Worm (Caenorhabditis elegans): ENCODE results near the gene Y27F2A.9.
A peak's percentile ranks its signal among the peaks of the same experiment; 100 is the strongest.
"Not testable (repeated sequence)": the region's sequence is repeated elsewhere in the genome, so short reads cannot be mapped to it uniquely, and the experiment has no call there.

Gene Y27F2A.9

DNA sequence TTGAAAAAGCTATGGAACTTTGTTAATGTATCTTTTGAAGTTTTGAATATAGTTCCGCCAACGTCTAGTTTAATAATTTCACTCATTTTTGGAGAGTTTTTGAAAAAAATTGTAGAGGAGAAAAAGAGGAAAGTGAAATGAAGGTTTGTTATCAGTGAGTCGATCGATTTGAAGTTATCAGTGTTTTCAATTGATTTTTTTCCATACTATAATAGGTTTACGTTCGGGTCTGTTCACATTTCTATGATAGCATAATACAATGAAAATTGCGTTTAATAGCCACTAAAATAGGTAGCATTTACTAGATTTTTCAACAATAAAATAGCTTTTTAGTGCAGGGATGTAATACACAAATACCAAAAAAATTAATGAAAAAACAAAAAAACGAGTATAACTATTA, 33.8 kb upstream of the Y27F2A.9 start, which contains the start of gene ZC239.16:
TSS of gene ZC239.16 (minus strand) at position 120 of the 400 bp plus-strand sequence.
- TF ChIP-seq nhr-12 (tag; optimal IDR thresholded peaks at IDR 0.05) (no peak), ceh-82 (tag; optimal IDR thresholded peaks at IDR 0.05) (no peak), fos-1 (tag; optimal IDR thresholded peaks at IDR 0.05) (peak; percentile 63)

ce11 chrII:3224631-3225030, 33.2 kb upstream of the Y27F2A.9 start, which contains the start of gene ZC239.15:
ZC239.15 (minus strand) TSS chrII:3224731.
- TF ChIP-seq ZK546.5 (tag; optimal IDR thresholded peaks at IDR 0.05) (no peak), sma-9 (GFP tag; optimal IDR thresholded peaks at IDR 0.05) (no peak), sma-9 (tag; optimal IDR thresholded peaks at IDR 0.05) (no peak), fos-1 (tag; optimal IDR thresholded peaks at IDR 0.05) (no peak), unc-55 (GFP tag; optimal IDR thresholded peaks at IDR 0.05) (no peak), ztf-4 (tag; optimal IDR thresholded peaks at IDR 0.05) (no peak), Y55F3AM.14 (GFP tag; optimal IDR thresholded peaks at IDR 0.05) (no peak), ceh-82 (tag; optimal IDR thresholded peaks at IDR 0.05) (no peak), dmd-4 (tag; optimal IDR thresholded peaks at IDR 0.05) (no peak), blmp-1 (tag; optimal IDR thresholded peaks at IDR 0.05; ENCODE audit: insufficient read depth) (no peak), skn-1 (tag; optimal IDR thresholded peaks at IDR 0.05) (no peak), nhr-77 (tag; optimal IDR thresholded peaks at IDR 0.05) (no peak), peb-1 (tag; optimal IDR thresholded peaks at IDR 0.05) (no peak), R02D3.7 (tag; optimal IDR thresholded peaks at IDR 0.05) (no peak), nhr-21 (tag; optimal IDR thresholded peaks at IDR 0.05) (no peak), mab-5 (tag; optimal IDR thresholded peaks at IDR 0.05) (no peak), nhr-6 (tag; optimal IDR thresholded peaks at IDR 0.05) (no peak)

- TF ChIP-seq Y55F3AM.14 (GFP tag; optimal IDR thresholded peaks at IDR 0.05) (no peak), fos-1 (tag; optimal IDR thresholded peaks at IDR 0.05) (peak; percentile 5)
Measured at ce11 chrII:3222686-3223085, 31.2 kb upstream of the Y27F2A.9 start, which contains the start of gene ZC239.13. ZC239.13 (minus strand) TSS chrII:3222839.

DNA sequence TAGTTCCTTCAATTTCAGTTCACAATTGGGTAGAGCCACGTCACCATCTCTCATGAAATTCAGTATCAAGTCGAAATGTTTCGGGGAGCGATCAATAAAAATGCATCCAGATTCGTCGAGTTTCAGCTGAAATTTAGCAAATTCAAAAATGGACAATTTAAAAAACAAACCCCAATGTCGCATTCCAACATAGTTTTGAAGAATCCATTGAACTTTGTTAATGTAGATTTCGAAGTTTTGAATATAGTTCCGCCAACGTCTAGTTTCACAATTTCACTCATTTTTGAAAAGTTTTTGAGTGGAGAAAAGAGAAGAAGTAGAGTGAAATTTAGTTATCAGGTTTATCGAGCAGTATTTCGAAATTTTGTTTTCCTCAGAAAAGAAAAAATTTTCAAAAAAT, 30.3 kb upstream of the Y27F2A.9 start, which contains the start of gene ZC239.14:
TSS of gene ZC239.14 (minus strand) at position 305 of the 400 bp plus-strand sequence.
- TF ChIP-seq sem-4 (tag; optimal IDR thresholded peaks at IDR 0.05) (no peak), unc-55 (GFP tag; optimal IDR thresholded peaks at IDR 0.05) (no peak), elt-1 (tag; optimal IDR thresholded peaks at IDR 0.05) (no peak), mab-5 (tag; optimal IDR thresholded peaks at IDR 0.05) (no peak), nhr-25 (tag; optimal IDR thresholded peaks at IDR 0.05) (no peak), blmp-1 (tag; optimal IDR thresholded peaks at IDR 0.05; ENCODE audit: insufficient read depth) (no peak), R02D3.7 (tag; optimal IDR thresholded peaks at IDR 0.05) (no peak), ZK546.5 (tag; optimal IDR thresholded peaks at IDR 0.05) (no peak), elt-3 (tag; optimal IDR thresholded peaks at IDR 0.05) (no peak), lin-11 (tag; optimal IDR thresholded peaks at IDR 0.05) (no peak), peb-1 (tag; optimal IDR thresholded peaks at IDR 0.05) (no peak), nhr-21 (tag; optimal IDR thresholded peaks at IDR 0.05) (no peak), snpc-4 (tag; optimal IDR thresholded peaks at IDR 0.05) (no peak), Y55F3AM.14 (GFP tag; optimal IDR thresholded peaks at IDR 0.05) (no peak), nhr-6 (tag; optimal IDR thresholded peaks at IDR 0.05) (no peak), nhr-237 (tag; optimal IDR thresholded peaks at IDR 0.05) (no peak), fos-1 (tag; optimal IDR thresholded peaks at IDR 0.05) (no peak), aly-2 (tag; optimal IDR thresholded peaks at IDR 0.05) (no peak), mbf-1 (tag; optimal IDR thresholded peaks at IDR 0.05) (no peak)

- TF ChIP-seq nhr-129 (tag; optimal IDR thresholded peaks at IDR 0.05) (no peak), nhr-25 (tag; optimal IDR thresholded peaks at IDR 0.05) (no peak), lin-13 (GFP tag; optimal IDR thresholded peaks at IDR 0.05) (no peak), aly-2 (tag; optimal IDR thresholded peaks at IDR 0.05) (no peak), nhr-23 (tag; optimal IDR thresholded peaks at IDR 0.05) (no peak)
Measured at ce11 chrII:3220723-3221122, 29.3 kb upstream of the Y27F2A.9 start, which contains the start of gene ZC239.22. ZC239.22 (minus strand) TSS chrII:3220823.

DNA sequence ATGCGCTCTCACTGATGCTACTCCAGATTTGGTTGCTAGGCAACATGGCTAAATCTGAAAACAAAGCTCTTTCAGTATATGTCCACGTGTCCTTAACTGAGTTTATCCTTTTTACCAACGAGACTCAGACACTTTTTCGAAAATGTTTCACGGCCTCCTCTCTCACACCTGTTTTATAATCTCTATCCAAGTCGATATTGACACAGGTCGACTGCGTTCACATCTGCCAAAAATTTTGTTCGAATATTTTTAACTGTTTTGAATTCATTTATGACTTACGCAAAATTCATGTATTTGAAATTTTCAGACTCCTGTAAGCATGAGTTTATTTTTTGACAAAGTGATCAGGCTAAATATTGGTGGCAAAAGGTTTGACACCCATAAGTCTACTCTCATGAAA, 24.3 kb upstream of the Y27F2A.9 start, which contains the start of gene ZC239.3:
TSS of gene ZC239.3 (plus strand) at position 301 of the 400 bp plus-strand sequence.
- not testable (repeated sequence) for TF ChIP-seq lsy-2 (tag; optimal IDR thresholded peaks at IDR 0.05); nhr-6 (tag; optimal IDR thresholded peaks at IDR 0.05); blmp-1 (tag; optimal IDR thresholded peaks at IDR 0.05; ENCODE audit: insufficient read depth)
